Worm (Caenorhabditis elegans) whole organism, late embryonic: ENCODE measurements around the gene dhs-31.

Experiments used
- C08G9.2 ChIP-seq: sonication (generic microtip); optimal IDR thresholded peaks from 2 replicates; lab custom pipeline; 2016; ENCODE audit warnings: mild to moderate bottlenecking, missing genetic modification characterization, moderate library complexity, missing compliant biosample characterization
- C38D4.7 ChIP-seq: fragments of 200-800 bp; sonication (Bioruptor generic); optimal IDR thresholded peaks from 2 replicates; lab custom pipeline; 2018; ENCODE audit warnings: mild to moderate bottlenecking, missing genetic modification characterization, moderate library complexity, missing compliant biosample characterization
- F13H6.1 ChIP-seq: sonication (generic microtip); optimal IDR thresholded peaks from 2 replicates; lab custom pipeline; 2016; ENCODE audit warnings: missing genetic modification characterization, missing compliant biosample characterization
- T23F11.4 ChIP-seq: fragments of 200-800 bp; sonication (Bioruptor generic); optimal IDR thresholded peaks from 2 replicates; lab custom pipeline; 2018; ENCODE audit warnings: mild to moderate bottlenecking, missing genetic modification characterization, missing compliant biosample characterization
- ahr-1 ChIP-seq: sonication (generic microtip); optimal IDR thresholded peaks from 2 replicates; lab custom pipeline; 2016; ENCODE audit warnings: missing genetic modification characterization, missing compliant biosample characterization
- ceh-18 ChIP-seq: sonication (generic microtip); optimal IDR thresholded peaks from 2 replicates; lab custom pipeline; 2016; ENCODE audit warnings: missing genetic modification characterization, missing compliant biosample characterization
- ceh-24 ChIP-seq: sonication (generic microtip); optimal IDR thresholded peaks from 2 replicates; lab custom pipeline; 2016; ENCODE audit warnings: mild to moderate bottlenecking, missing genetic modification characterization, missing compliant biosample characterization
- ceh-31 ChIP-seq: sonication (generic microtip); optimal IDR thresholded peaks from 2 replicates; lab custom pipeline; 2016; ENCODE audit warnings: missing genetic modification characterization, missing compliant biosample characterization
- ceh-34 ChIP-seq: sonication (generic microtip); optimal IDR thresholded peaks from 2 replicates; lab custom pipeline; 2016; ENCODE audit warnings: mild to moderate bottlenecking, missing genetic modification characterization, missing compliant biosample characterization
- che-1 ChIP-seq: sonication (generic microtip); optimal IDR thresholded peaks from 2 replicates; lab custom pipeline; 2016; ENCODE audit warnings: mild to moderate bottlenecking, missing genetic modification characterization, missing compliant biosample characterization
- dmd-4 ChIP-seq: sonication (generic microtip); optimal IDR thresholded peaks from 2 replicates; lab custom pipeline; 2016; ENCODE audit warnings: borderline replicate concordance, missing genetic modification characterization, missing compliant biosample characterization
- dve-1 ChIP-seq: sonication (generic microtip); optimal IDR thresholded peaks from 2 replicates; lab custom pipeline; 2017; ENCODE audit warnings: antibody characterized with exemption, mild to moderate bottlenecking, missing genetic modification characterization, missing compliant biosample characterization
- elt-4 ChIP-seq: sonication (generic microtip); optimal IDR thresholded peaks from 2 replicates; lab custom pipeline; 2016; ENCODE audit warnings: missing genetic modification characterization, missing compliant biosample characterization
- ets-4 ChIP-seq: sonication (generic microtip); optimal IDR thresholded peaks from 2 replicates; lab custom pipeline; 2016; ENCODE audit warnings: missing genetic modification characterization, missing compliant biosample characterization
- eyg-1 ChIP-seq: sonication (generic microtip); optimal IDR thresholded peaks from 2 replicates; lab custom pipeline; 2016; ENCODE audit warnings: missing genotype, missing genetic modification characterization, missing compliant biosample characterization
- fkh-10 ChIP-seq: fragments of 150-350 bp; optimal IDR thresholded peaks from 2 replicates; lab custom pipeline; 2014; ENCODE audit warnings: missing biosample characterization, missing genetic modification reagents, missing genetic modification characterization
- fkh-6 ChIP-seq: sonication (generic microtip); optimal IDR thresholded peaks from 2 replicates; lab custom pipeline; 2016; ENCODE audit warnings: missing genetic modification characterization, missing compliant biosample characterization
- hlh-13 ChIP-seq: fragments of 200-800 bp; sonication (Bioruptor generic); optimal IDR thresholded peaks from 2 replicates; lab custom pipeline; 2018; ENCODE audit warnings: mild to moderate bottlenecking, missing genetic modification characterization, missing compliant biosample characterization
- hlh-6 ChIP-seq: sonication (generic microtip); optimal IDR thresholded peaks from 2 replicates; lab custom pipeline; 2016; ENCODE audit warnings: missing genotype, missing genetic modification characterization, missing compliant biosample characterization
- hlh-8 ChIP-seq: sonication (generic microtip); optimal IDR thresholded peaks from 2 replicates; lab custom pipeline; 2016; ENCODE audit warnings: missing genotype, missing genetic modification characterization, missing compliant biosample characterization
- lin-11 ChIP-seq: fragments of 200-800 bp; sonication (Bioruptor generic); optimal IDR thresholded peaks from 2 replicates; lab custom pipeline; 2018; ENCODE audit warnings: mild to moderate bottlenecking, missing genetic modification characterization, missing compliant biosample characterization
- madf-2 ChIP-seq: sonication (generic microtip); optimal IDR thresholded peaks from 2 replicates; lab custom pipeline; 2017; ENCODE audit warnings: missing genetic modification characterization, missing compliant biosample characterization
- mec-3 ChIP-seq: sonication (generic microtip); optimal IDR thresholded peaks from 2 replicates; lab custom pipeline; 2016; ENCODE audit warnings: borderline replicate concordance, missing genetic modification characterization, missing compliant biosample characterization
- nfya-1 ChIP-seq: sonication (generic microtip); optimal IDR thresholded peaks from 2 replicates; lab custom pipeline; 2017; ENCODE audit warnings: missing genetic modification characterization, mild to moderate bottlenecking, missing compliant biosample characterization, antibody characterized with exemption, moderate library complexity
- nhr-232 ChIP-seq: sonication (generic microtip); optimal IDR thresholded peaks from 2 replicates; lab custom pipeline; 2016; ENCODE audit warnings: missing genetic modification characterization, missing compliant biosample characterization
- odd-2 ChIP-seq: sonication (generic microtip); optimal IDR thresholded peaks from 2 replicates; lab custom pipeline; 2017; ENCODE audit warnings: antibody characterized with exemption, mild to moderate bottlenecking, missing genetic modification characterization, missing compliant biosample characterization
- pat-9 ChIP-seq: fragments of 200-800 bp; sonication (Bioruptor generic); optimal IDR thresholded peaks from 2 replicates; lab custom pipeline; 2018; ENCODE audit warnings: mild to moderate bottlenecking, missing genetic modification characterization, moderate library complexity, missing compliant biosample characterization
- pqm-1 ChIP-seq: sonication (generic microtip); optimal IDR thresholded peaks from 2 replicates; lab custom pipeline; 2016; ENCODE audit warnings: missing genetic modification characterization, missing compliant biosample characterization
- ref-2 ChIP-seq: sonication (generic microtip); optimal IDR thresholded peaks from 2 replicates; lab custom pipeline; 2016; ENCODE audit warnings: missing genetic modification characterization, missing compliant biosample characterization
- rnt-1 ChIP-seq: sonication (generic microtip); optimal IDR thresholded peaks from 2 replicates; lab custom pipeline; 2016; ENCODE audit warnings: missing genetic modification characterization, missing compliant biosample characterization
- sdc-2 ChIP-seq: sonication (generic microtip); optimal IDR thresholded peaks from 2 replicates; lab custom pipeline; 2016; ENCODE audit warnings: missing genotype, missing genetic modification characterization, missing compliant biosample characterization
- syd-9 ChIP-seq: sonication (generic microtip); optimal IDR thresholded peaks from 2 replicates; lab custom pipeline; 2016; ENCODE audit warnings: mild to moderate bottlenecking, missing genetic modification characterization, moderate library complexity, missing compliant biosample characterization
- tbx-2 ChIP-seq: sonication (generic microtip); optimal IDR thresholded peaks from 2 replicates; lab custom pipeline; 2016; ENCODE audit warnings: missing genetic modification characterization, missing compliant biosample characterization
- ttx-3 ChIP-seq: sonication (generic microtip); optimal IDR thresholded peaks from 2 replicates; lab custom pipeline; 2016; ENCODE audit warnings: missing genetic modification reagents, missing genetic modification characterization, missing compliant biosample characterization
- unc-55 ChIP-seq: sonication (generic microtip); optimal IDR thresholded peaks from 2 replicates; lab custom pipeline; 2017; ENCODE audit warnings: missing biosample characterization, missing genetic modification reagents, missing genetic modification characterization
- zip-5 ChIP-seq: sonication (generic microtip); optimal IDR thresholded peaks from 2 replicates; lab custom pipeline; 2016; ENCODE audit warnings: missing genetic modification characterization, missing compliant biosample characterization

The dhs-31 gene

DNA sequence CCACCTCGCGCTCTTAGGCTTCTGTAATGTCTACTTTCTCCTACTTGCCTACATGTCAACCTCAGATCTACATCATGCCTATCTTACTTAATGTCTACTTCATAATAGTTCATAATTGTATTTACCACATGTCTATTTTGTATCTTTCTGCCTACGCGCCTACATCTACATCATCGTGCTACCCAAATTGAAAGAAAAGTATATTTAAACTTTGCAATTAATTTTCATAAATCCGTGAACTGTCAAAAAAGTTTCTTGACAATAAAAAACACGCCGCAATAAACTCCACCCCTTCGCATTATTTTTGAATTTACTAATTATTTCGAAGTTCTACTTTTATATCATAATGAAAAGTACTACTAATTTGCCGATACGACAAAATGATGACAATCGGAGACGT, 17.7 kb downstream of the dhs-31 start, which contains the start of gene F44D12.8:
TSS of gene F44D12.8 (plus strand) at position 301 of the 400 bp plus-strand sequence.
- TF ChIP-seq rnt-1 (tag; lab: Kevin White, UChicago): no peak
- no peak for TF ChIP-seq odd-2

DNA sequence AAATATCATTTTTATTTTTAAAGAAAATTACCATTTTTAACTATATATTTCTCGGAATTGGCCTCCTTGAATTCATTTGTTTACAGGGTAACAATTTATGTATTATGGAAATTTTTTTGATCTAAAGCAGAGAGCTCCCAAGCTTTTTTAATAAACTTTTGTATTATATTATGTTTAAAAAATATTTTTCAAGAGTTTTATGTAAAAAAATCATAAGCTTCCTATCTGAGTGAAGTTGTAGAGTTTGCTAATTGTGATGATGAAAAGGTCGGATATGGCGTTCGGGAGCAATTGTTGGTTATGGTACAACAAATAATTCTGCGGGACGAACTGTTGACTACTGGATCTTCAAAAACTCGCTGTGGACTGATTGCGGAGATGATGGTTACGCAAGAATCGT, 19.4 kb downstream of the dhs-31 start, which contains the start of gene F44D12.19:
TSS of gene F44D12.19 (plus strand) at position 301 of the 400 bp plus-strand sequence.
- no peak for TF ChIP-seq mec-3 (tag; lab: Kevin White, UChicago)
- TF ChIP-seq, all 69 proteins: peak for 0

ce11 chrIV:10017633-10018032, 23.1 kb downstream of the dhs-31 start, which contains the start of gene F44D12.2:
F44D12.2 (minus strand) TSS chrIV:10017733.
- TF ChIP-seq syd-9 (tag; lab: Kevin White, UChicago) (no peak), hlh-6 (tag; lab: Kevin White, UChicago) (no peak), dmd-4 (tag; lab: Kevin White, UChicago) (no peak), fkh-10 (GFP tag; lab: Kevin White, UChicago) (no peak), ceh-18 (tag; lab: Kevin White, UChicago) (no peak), ahr-1 (tag; lab: Kevin White, UChicago) (no peak), ets-4 (tag; lab: Kevin White, UChicago) (no peak)

DNA sequence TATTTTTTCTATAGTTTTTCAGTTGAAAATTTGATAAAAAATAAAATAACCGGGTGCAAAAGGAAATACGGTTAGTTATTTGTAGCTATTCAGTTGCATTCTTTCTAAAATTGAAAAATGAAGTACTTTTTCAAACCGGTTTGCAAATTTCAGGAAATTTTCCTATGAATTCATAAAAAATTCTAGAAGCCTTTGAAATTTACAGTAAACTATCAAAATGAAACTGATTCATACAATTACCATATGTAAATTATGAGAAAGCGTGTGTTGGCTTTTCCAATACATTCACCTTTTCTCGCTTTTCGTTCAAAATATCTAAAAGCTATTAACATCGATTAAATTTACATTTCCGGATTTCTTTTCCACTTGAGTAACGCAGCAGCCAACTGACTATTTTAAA, 23.7 kb downstream of the dhs-31 start, which contains the start of gene ent-7:
TSS of gene ent-7 (plus strand) at position 301 of the 400 bp plus-strand sequence.
- TF ChIP-seq ahr-1 (tag; lab: Kevin White, UChicago) (no peak), T23F11.4 (GFP tag; lab: Kevin White, UChicago) (no peak), hlh-6 (tag; lab: Kevin White, UChicago) (no peak)

DNA sequence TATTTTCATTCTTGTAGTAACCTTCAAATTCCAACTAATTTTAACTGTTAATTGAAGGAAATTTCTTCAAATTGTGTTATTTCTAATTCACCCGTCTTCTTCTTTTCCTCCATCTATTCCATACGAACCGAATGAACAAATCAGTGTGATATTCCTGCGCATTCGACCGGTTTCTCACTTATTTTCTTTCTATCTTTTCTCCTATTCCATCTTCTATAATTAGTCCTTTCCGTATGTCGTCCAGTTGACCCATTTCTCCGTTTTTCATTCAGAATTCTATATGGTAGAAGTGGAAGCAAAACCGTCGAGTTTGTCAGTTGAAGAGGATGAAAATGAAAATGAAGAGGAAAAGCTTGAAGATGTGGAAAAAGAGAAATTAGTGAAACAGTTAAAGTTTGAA, 31.2 kb downstream of the dhs-31 start, which contains the start of gene magu-4:
TSS of gene magu-4 (plus strand) at position 218 of the 400 bp plus-strand sequence.
- TF ChIP-seq unc-55: no peak
- no peak for TF ChIP-seq C08G9.2
- TF ChIP-seq pqm-1 (tag; lab: Kevin White, UChicago): no peak
- no peak for TF ChIP-seq lin-11 (tag; lab: Kevin White, UChicago)
- TF ChIP-seq ceh-24 (tag; lab: Kevin White, UChicago): no peak

- TF ChIP-seq rnt-1 (tag; lab: Kevin White, UChicago) (no peak), ahr-1 (tag; lab: Kevin White, UChicago) (no peak), T23F11.4 (GFP tag; lab: Kevin White, UChicago) (no peak), zip-5 (tag; lab: Kevin White, UChicago) (no peak), ref-2 (tag; lab: Kevin White, UChicago) (peak; percentile 10), nhr-232 (no peak), ceh-34 (tag; lab: Kevin White, UChicago) (no peak), unc-55 (no peak)
Measured at ce11 chrIV:10007758-10008157, 32.9 kb downstream of the dhs-31 start.

DNA sequence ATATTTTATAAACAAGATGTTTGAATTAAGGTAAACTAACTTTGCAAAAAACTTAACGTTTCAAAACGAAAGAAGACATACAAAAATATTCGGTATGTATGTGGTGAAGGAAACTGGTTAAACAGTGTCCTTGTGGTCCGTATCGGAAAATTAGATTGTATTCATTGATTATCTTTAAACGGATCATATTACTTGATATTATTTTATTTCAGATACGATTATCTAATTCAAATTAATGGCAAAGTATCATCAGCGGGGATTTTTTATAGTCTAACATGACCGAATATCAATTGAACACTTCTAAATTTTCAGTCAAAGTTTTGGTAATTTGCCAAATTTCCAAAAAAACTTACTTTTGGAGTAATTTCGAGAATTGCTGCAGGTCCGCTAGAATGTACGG, 33.9 kb downstream of the dhs-31 start, which contains the start of gene C47E12.13:
TSS of gene C47E12.13 (minus strand) at position 101 of the 400 bp plus-strand sequence.
- no peak for TF ChIP-seq hlh-13 (GFP tag; lab: Kevin White, UChicago)
- no peak for TF ChIP-seq ttx-3 (tag; lab: Kevin White, UChicago)

- no peak for TF ChIP-seq fkh-6
- no peak for TF ChIP-seq hlh-6 (tag; lab: Kevin White, UChicago)
- TF ChIP-seq ceh-31 (tag; lab: Kevin White, UChicago): no peak
- TF ChIP-seq pat-9 (tag; lab: Kevin White, UChicago): no peak
- no peak for TF ChIP-seq C38D4.7 (GFP tag; lab: Kevin White, UChicago)
- TF ChIP-seq hlh-8: no peak
- no peak for TF ChIP-seq elt-4 (tag; lab: Kevin White, UChicago)
- no peak for TF ChIP-seq nhr-232
- no peak for TF ChIP-seq dve-1 (tag; lab: Kevin White, UChicago)
- TF ChIP-seq nfya-1 (tag; lab: Kevin White, UChicago): no peak
- TF ChIP-seq tbx-2 (tag; lab: Kevin White, UChicago): no peak
- no peak for TF ChIP-seq dmd-4 (tag; lab: Kevin White, UChicago)
- no peak for TF ChIP-seq sdc-2
- TF ChIP-seq madf-2: no peak
- no peak for TF ChIP-seq che-1
- no peak for TF ChIP-seq fkh-10 (GFP tag; lab: Kevin White, UChicago)
- TF ChIP-seq eyg-1 (tag; lab: Kevin White, UChicago): no peak
- TF ChIP-seq F13H6.1 (tag; lab: Kevin White, UChicago): no peak
- TF ChIP-seq syd-9 (tag; lab: Kevin White, UChicago): no peak
- TF ChIP-seq lin-11 (tag; lab: Kevin White, UChicago): no peak
Measured at ce11 chrIV:10003372-10003771, 37.3 kb downstream of the dhs-31 start, which contains the start of the genes C47E12.2 and sars-1. C47E12.2 (minus strand) TSS chrIV:10003502. sars-1 (plus strand) TSS chrIV:10003726.
